Fruit fly (Drosophila melanogaster) whole organism, prepupa: ENCODE measurements around the gene CG33191.

Experiments
- CG1621 ChIP-seq: fragments of 200-800 bp; sonication (Bioruptor generic); optimal IDR thresholded peaks from 3 replicates; lab custom pipeline; 2018; ENCODE audit warnings: missing biosample characterization, mild to moderate bottlenecking, missing genetic modification characterization
- CG4318 ChIP-seq: fragments of 200-800 bp; sonication (Bioruptor generic); optimal IDR thresholded peaks from 3 replicates; lab custom pipeline; 2017; ENCODE audit warnings: missing biosample characterization, mild to moderate bottlenecking, missing genetic modification characterization
- CG6854 ChIP-seq: fragments of 200-800 bp; sonication (Bioruptor generic); optimal IDR thresholded peaks from 2 replicates; lab custom pipeline; 2017; ENCODE audit warnings: missing biosample characterization, mild to moderate bottlenecking, missing genetic modification characterization
- CG8632 ChIP-seq: fragments of 200-800 bp; sonication (Bioruptor generic); optimal IDR thresholded peaks from 3 replicates; lab custom pipeline; 2016; ENCODE audit warnings: missing biosample characterization, missing genetic modification characterization
- Ets96B ChIP-seq: fragments of 200-800 bp; optimal IDR thresholded peaks from 2 replicates; lab custom pipeline; 2019; ENCODE audit warnings: missing biosample characterization, mild to moderate bottlenecking, missing genetic modification characterization, moderate library complexity
- acj6 ChIP-seq: fragments of 200-800 bp; sonication (Bioruptor generic); optimal IDR thresholded peaks from 3 replicates; lab custom pipeline; 2016; ENCODE audit warnings: missing biosample characterization, missing genetic modification characterization
- dac ChIP-seq: fragments of 200-800 bp; sonication (Bioruptor generic); optimal IDR thresholded peaks from 2 replicates; lab custom pipeline; 2017; ENCODE audit warnings: missing biosample characterization, mild to moderate bottlenecking, missing genetic modification characterization
- fd85E ChIP-seq: fragments of 200-800 bp; sonication (Bioruptor generic); optimal IDR thresholded peaks from 3 replicates; lab custom pipeline; 2016; ENCODE audit warnings: missing biosample characterization, missing genetic modification characterization
- fkh ChIP-seq: fragments of 200-800 bp; sonication (Bioruptor generic); optimal IDR thresholded peaks from 3 replicates; lab custom pipeline; 2017; ENCODE audit warnings: missing biosample characterization, mild to moderate bottlenecking, missing genetic modification characterization, moderate library complexity
- spab ChIP-seq: fragments of 200-800 bp; sonication (Bioruptor generic); optimal IDR thresholded peaks from 2 replicates; lab custom pipeline; 2017; ENCODE audit warnings: missing biosample characterization, mild to moderate bottlenecking, missing genetic modification characterization, missing genetic modification reagents

DNA sequence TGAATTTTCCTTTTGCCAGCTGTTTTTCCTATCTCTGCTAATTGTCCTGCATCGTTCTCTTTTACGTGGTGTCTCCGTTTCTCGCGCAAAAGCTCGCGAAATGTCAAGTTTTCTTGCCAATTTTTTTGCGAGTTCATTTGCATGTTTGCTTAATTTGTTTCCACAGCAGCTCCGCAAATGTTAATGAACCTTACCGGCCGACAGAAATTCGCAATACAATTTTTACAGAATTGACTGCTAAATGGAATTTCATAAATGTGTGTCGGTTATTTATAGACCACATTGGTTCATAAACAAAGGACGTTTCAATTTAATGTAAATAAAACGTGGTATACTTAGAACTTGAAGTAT lies 31.0 kb downstream of the CG33191 start:
- TF ChIP-seq CG6854 (no peak), Ets96B (tag; lab: Kevin White, UChicago) (no peak), fd85E (no peak), CG1621 (tag; lab: Kevin White, UChicago) (no peak), spab (no peak), acj6 (GFP tag; lab: Kevin White, UChicago) (no peak), dac (GFP tag; lab: Kevin White, UChicago) (no peak), fkh (no peak), CG4318 (GFP tag; lab: Kevin White, UChicago) (no peak), CG8632 (GFP tag; lab: Kevin White, UChicago) (no peak)
